Fruit fly (Drosophila melanogaster) whole organism, pupa: Measurements from ENCODE around the gene CG14260.

Source experiments
- CG10348 ChIP-seq: fragments of 200-800 bp; sonication (Bioruptor generic); IDR thresholded peaks from 2 replicates; pipeline ENCODE4 v1.3.6; 2022; ENCODE audit warnings: missing biosample characterization, missing genetic modification characterization
- CG12605 ChIP-seq: fragments of 200-800 bp; sonication (Bioruptor generic); IDR thresholded peaks from 2 replicates; pipeline ENCODE4 v1.3.6; 2022; ENCODE audit warnings: missing biosample characterization, missing genetic modification characterization
- CG13204 ChIP-seq: fragments of 200-800 bp; sonication (Bioruptor generic); optimal IDR thresholded peaks from 2 replicates; lab custom pipeline; 2018; ENCODE audit warnings: missing biosample characterization, mild to moderate bottlenecking, missing genetic modification characterization, moderate library complexity
- CG14655 ChIP-seq: fragments of 200-800 bp; sonication (Bioruptor generic); optimal IDR thresholded peaks from 3 replicates; lab custom pipeline; 2017; ENCODE audit warnings: mild to moderate bottlenecking, missing biosample characterization, missing genetic modification reagents, missing genetic modification characterization
- CG15710 ChIP-seq: fragments of 200-800 bp; sonication (Bioruptor generic); optimal IDR thresholded peaks from 2 replicates; lab custom pipeline; 2018; ENCODE audit warnings: missing biosample characterization, mild to moderate bottlenecking, missing genetic modification characterization, moderate library complexity
- CG17806 ChIP-seq: fragments of 200-800 bp; sonication (Bioruptor generic); optimal IDR thresholded peaks from 2 replicates; lab custom pipeline; 2018; ENCODE audit warnings: missing biosample characterization, mild to moderate bottlenecking, missing genetic modification characterization, moderate library complexity
- CG4496 ChIP-seq: fragments of 200-800 bp; sonication (Bioruptor generic); IDR thresholded peaks from 3 replicates; pipeline ENCODE4 v1.3.6; 2022; ENCODE audit warnings: missing biosample characterization, missing genetic modification characterization
- D1 ChIP-seq: fragments of 200-800 bp; sonication (Bioruptor generic); optimal IDR thresholded peaks from 2 replicates; lab custom pipeline; 2018; ENCODE audit warnings: missing biosample characterization, mild to moderate bottlenecking, missing genetic modification characterization, moderate library complexity
- EcR ChIP-seq: fragments of 200-800 bp; sonication (Bioruptor generic); optimal IDR thresholded peaks from 3 replicates; lab custom pipeline; 2019; ENCODE audit warnings: missing biosample characterization, missing genetic modification characterization, mild to moderate bottlenecking, moderate library complexity, missing genetic modification reagents
- Ets98B ChIP-seq: fragments of 200-800 bp; sonication (Bioruptor generic); IDR thresholded peaks from 2 replicates; pipeline ENCODE4 v1.3.6; 2022; ENCODE audit warnings: missing biosample characterization, missing genetic modification characterization
- Pif1A ChIP-seq: fragments of 200-800 bp; sonication (Bioruptor generic); optimal IDR thresholded peaks from 3 replicates; lab custom pipeline; 2016; ENCODE audit warnings: missing biosample characterization, missing genetic modification characterization
- Snoo ChIP-seq: fragments of 200-800 bp; sonication (Bioruptor generic); optimal IDR thresholded peaks from 3 replicates; lab custom pipeline; 2017; ENCODE audit warnings: missing biosample characterization, mild to moderate bottlenecking, missing genetic modification characterization, inconsistent platforms
- fd96Ca ChIP-seq: fragments of 200-800 bp; sonication (Bioruptor generic); IDR thresholded peaks from 3 replicates; pipeline ENCODE4 v1.3.6; 2022; ENCODE audit warnings: missing biosample characterization, missing genetic modification characterization

DNA sequence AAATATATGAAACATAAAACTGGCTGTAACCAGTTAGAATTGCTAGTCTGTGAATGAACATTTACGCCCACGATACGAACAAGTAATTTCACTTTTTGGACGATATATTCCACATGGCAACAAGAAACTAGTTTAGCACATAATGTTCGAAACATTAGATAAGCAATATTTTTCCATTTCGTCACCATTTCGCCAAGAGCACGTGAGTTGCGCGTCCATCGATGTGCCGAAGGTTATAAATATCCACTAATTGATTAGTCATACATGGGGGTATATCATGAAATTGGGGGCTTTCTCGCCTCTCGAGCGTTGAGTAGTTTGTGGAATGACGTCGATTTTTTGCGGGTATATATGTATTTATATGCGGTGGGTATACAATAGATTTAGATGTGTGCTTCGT, 28.9 kb downstream of the CG14260 start:
- TF ChIP-seq CG12605 (GFP tag; lab: Robert Waterston, UW) = no peak
- TF ChIP-seq CG17806 (tag; lab: Kevin White, UChicago) = no peak
- TF ChIP-seq Pif1A (GFP tag; lab: Kevin White, UChicago) = no peak
- no peak for TF ChIP-seq CG10348
- no peak for TF ChIP-seq CG4496 (GFP tag; lab: Robert Waterston, UW)
- no peak for TF ChIP-seq fd96Ca (GFP tag; lab: Robert Waterston, UW)
- no peak for TF ChIP-seq CG13204 (GFP tag; lab: Kevin White, UChicago)
- TF ChIP-seq Snoo (tag; lab: Kevin White, UChicago) = no peak
- TF ChIP-seq Ets98B = no peak
- TF ChIP-seq CG14655 = no peak
- no peak for TF ChIP-seq EcR
- no peak for TF ChIP-seq CG15710
- TF ChIP-seq D1 = no peak
